Worm (Caenorhabditis elegans) whole organism, L3 larva: ENCODE data around the gene mrpl-1.

Experiments used
- ceh-82 ChIP-seq: fragments of 150-350 bp; optimal IDR thresholded peaks from 2 replicates; lab custom pipeline; 2014; ENCODE audit warnings: missing biosample characterization, missing genetic modification characterization
- elt-2 ChIP-seq: sonication (generic microtip); optimal IDR thresholded peaks from 2 replicates; lab custom pipeline; 2016; ENCODE audit warnings: missing genetic modification reagents, mild to moderate bottlenecking, missing genetic modification characterization, missing compliant biosample characterization
- hmg-11 ChIP-seq: sonication (generic microtip); optimal IDR thresholded peaks from 2 replicates; lab custom pipeline; 2016; ENCODE audit warnings: missing genetic modification characterization, missing compliant biosample characterization
- nhr-11 ChIP-seq: fragments of 150-350 bp; optimal IDR thresholded peaks from 2 replicates; lab custom pipeline; 2014; ENCODE audit warnings: missing biosample characterization, missing genetic modification characterization
- nhr-237 ChIP-seq: fragments of 150-350 bp; optimal IDR thresholded peaks from 2 replicates; lab custom pipeline; 2014; ENCODE audit warnings: missing biosample characterization, missing genetic modification characterization
- nhr-77 ChIP-seq: fragments of 150-350 bp; optimal IDR thresholded peaks from 2 replicates; lab custom pipeline; 2014; ENCODE audit warnings: missing biosample characterization, missing genetic modification characterization

DNA sequence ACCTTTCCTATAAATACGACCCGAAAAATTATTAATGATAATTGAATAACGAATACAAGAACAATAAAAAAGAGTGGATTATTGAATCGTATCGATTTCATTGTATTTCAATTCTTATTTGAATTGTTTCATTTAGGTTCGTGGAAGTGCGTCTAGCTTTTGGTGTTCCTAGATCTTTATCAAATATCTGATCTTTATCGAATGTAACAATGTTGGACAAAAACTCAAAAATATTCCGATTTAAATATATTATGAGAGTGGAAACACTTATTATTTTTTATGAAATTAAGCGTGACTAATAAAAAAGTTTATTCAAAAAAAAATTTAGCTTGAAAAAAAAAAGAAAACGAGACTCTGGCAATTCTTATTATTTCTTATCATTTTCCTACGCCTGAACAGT, 22.5 kb upstream of the mrpl-1 start, which contains the start of the genes C50F7.9 and C50F7.3:
- TF ChIP-seq ceh-82 (tag; lab: Kevin White, UChicago), result no peak
- TF ChIP-seq elt-2 (tag; lab: Kevin White, UChicago), result no peak
- no peak for TF ChIP-seq nhr-237 (tag; lab: Kevin White, UChicago)
- TF ChIP-seq nhr-11, result no peak
- no peak for TF ChIP-seq hmg-11
- no peak for TF ChIP-seq nhr-77 (tag; lab: Kevin White, UChicago)
